Worm (Caenorhabditis elegans) whole organism, L4/young adult: Measurements from ENCODE around the gene nhr-271.

Experiments used
- dao-5 ChIP-seq: sonication (generic microtip); optimal IDR thresholded peaks from 2 replicates; lab custom pipeline; 2016; ENCODE audit warnings: missing genotype, missing genetic modification characterization, moderate library complexity, missing compliant biosample characterization
- him-1 ChIP-seq: sonication (generic microtip); optimal IDR thresholded peaks from 2 replicates; lab custom pipeline; 2016; ENCODE audit warnings: missing genotype, missing genetic modification reagents, missing genetic modification characterization, missing compliant biosample characterization

DNA sequence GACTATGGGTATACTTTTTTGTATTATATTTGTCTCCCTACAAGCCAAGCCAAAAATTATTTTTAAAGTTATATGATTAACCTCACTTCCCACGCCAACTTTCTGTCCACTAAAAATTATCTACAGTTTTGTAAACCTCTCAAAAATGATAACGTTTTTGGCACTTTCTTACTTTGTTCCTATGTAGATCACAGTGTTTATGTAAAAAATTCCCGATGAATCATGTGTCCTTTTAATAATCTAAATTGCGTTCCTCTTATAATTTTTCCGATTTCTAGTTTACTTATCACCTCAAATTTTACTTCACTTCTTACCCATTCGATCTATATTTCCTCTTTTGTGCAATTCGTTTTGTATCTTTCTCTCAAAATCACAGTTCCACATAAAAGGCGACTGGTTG lies 24.0 kb upstream of the nhr-271 start:
- TF ChIP-seq him-1 (tag; lab: Kevin White, UChicago) (no peak), dao-5 (tag; lab: Kevin White, UChicago) (no peak)
